Worm (Caenorhabditis elegans): ENCODE data around the gene T11B7.5.
A peak's percentile ranks its signal among the peaks of the same experiment; 100 is the strongest.

Gene T11B7.5

DNA sequence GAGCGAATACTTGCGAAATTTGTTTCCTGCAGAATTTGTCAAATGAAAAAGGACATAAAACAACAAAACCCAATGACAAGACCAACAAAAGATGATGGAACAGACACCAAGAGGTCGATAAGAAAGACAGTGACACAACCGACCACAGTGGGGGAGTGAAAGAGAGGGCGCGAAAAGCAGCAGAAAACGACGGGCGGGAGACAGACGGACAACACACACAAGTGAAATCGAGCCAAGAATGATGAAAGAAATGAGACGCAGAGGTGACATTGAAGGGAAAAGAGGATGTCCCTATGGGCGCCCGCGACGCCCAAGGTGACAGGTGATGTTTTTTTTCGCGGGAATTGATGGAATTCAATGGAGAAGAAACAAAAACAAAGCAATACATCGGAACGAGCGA, 10.2 kb upstream of the T11B7.5 start (continued):
- TF ChIP-seq pha-4 (GFP tag; IDR thresholded peaks at IDR 0.05) (peak; percentile 38; the same call in 1 of the 2 replicates), pha-4 (tag; optimal IDR thresholded peaks at IDR 0.05) (peak; percentile 62), nhr-6 (tag; optimal IDR thresholded peaks at IDR 0.05) (no peak), set-16 (GFP tag; IDR thresholded peaks at IDR 0.05) (no peak; the same call in 1 of the 2 replicates), nhr-10 (tag; optimal IDR thresholded peaks at IDR 0.05) (no peak), aha-1 (tag) (peak; percentile 98), F10B5.3 (tag; optimal IDR thresholded peaks at IDR 0.05) (no peak), aly-2 (tag; optimal IDR thresholded peaks at IDR 0.05) (no peak), madf-5 (GFP tag; IDR thresholded peaks at IDR 0.05) (no peak), R02D3.7 (tag; optimal IDR thresholded peaks at IDR 0.05) (no peak), ama-1 (optimal IDR thresholded peaks at IDR 0.05) (no peak), ZK546.5 (tag; optimal IDR thresholded peaks at IDR 0.05) (no peak), F49E8.2 (tag; optimal IDR thresholded peaks at IDR 0.05; ENCODE audit: borderline replicate concordance) (no peak), php-3 (GFP tag; IDR thresholded peaks at IDR 0.05) (0 out of 2 replicates have a peak, but pooled peaks have one; percentile 35), lin-29 (GFP tag; IDR thresholded peaks at IDR 0.05) (no peak), hmg-1.1 (GFP tag; IDR thresholded peaks at IDR 0.05) (peak; percentile 59; the same call in 1 of the 2 replicates), skn-1 (tag; optimal IDR thresholded peaks at IDR 0.05) (no peak), lin-1 (GFP tag; IDR thresholded peaks at IDR 0.05) (peak; percentile 75), ces-1 (GFP tag; optimal IDR thresholded peaks at IDR 0.05) (no peak), dmd-8 (GFP tag; IDR thresholded peaks at IDR 0.05) (no peak), nhr-48 (tag; optimal IDR thresholded peaks at IDR 0.05) (peak; percentile 35), zip-2 (tag; optimal IDR thresholded peaks at IDR 0.05) (no peak), zag-1 (tag; optimal IDR thresholded peaks at IDR 0.05) (no peak), T20F7.1 (GFP tag; optimal IDR thresholded peaks at IDR 0.05) (peak; percentile 79), ceh-28 (tag; optimal IDR thresholded peaks at IDR 0.05) (no peak), duxl-1 (tag; optimal IDR thresholded peaks at IDR 0.05; ENCODE audit: poor library complexity) (no peak), F26F4.8 (GFP tag; conservative IDR thresholded peaks at IDR 0.05) (no peak), ceh-32 (tag; optimal IDR thresholded peaks at IDR 0.05; ENCODE audit: poor library complexity) (no peak), daf-8 (GFP tag; IDR thresholded peaks at IDR 0.05) (no peak), rbr-2 (tag; optimal IDR thresholded peaks at IDR 0.05) (peak; percentile 46), Y5F2A.4 (GFP tag; optimal IDR thresholded peaks at IDR 0.05) (no peak), madf-9 (GFP tag; conservative IDR thresholded peaks at IDR 0.05) (no peak)

DNA sequence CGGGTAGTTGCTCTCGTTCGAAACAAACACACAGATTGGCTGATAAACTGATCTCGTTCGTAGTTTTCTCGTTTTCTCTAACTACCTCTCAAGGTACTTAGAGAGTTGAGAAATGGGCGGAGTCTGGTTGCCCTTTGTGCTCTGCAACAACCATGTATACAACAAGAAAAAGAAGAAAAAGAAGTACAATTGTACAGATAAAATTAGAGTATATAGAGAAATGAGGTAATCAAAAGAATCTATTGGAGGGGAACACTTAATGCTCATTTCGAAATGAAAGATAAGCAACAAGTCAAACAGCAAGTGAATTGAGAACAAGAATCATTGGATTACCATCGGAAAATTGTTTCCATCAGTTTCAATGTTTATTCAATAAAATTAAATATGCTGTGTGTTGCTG, 9.5 kb upstream of the T11B7.5 start, which contains the start of gene C09G9.1:
TSS of gene C09G9.1 (minus strand) at position 143 of the 400 bp plus-strand sequence.
- TF ChIP-seq unc-62 (GFP tag; optimal IDR thresholded peaks at IDR 0.05 in 1 of 2) (peak in 1 of 2 experiments; percentile 51), unc-62 (tag; optimal IDR thresholded peaks at IDR 0.05) (no peak), Y105C5A.15 (GFP tag; IDR thresholded peaks at IDR 0.05) (no peak), nhr-28 (tag; optimal IDR thresholded peaks at IDR 0.05) (peak; percentile 51), pqm-1 (tag; optimal IDR thresholded peaks at IDR 0.05) (peak; percentile 67), hlh-30 (tag; optimal IDR thresholded peaks at IDR 0.05; ENCODE audit: insufficient read depth) (no peak), skn-1 (tag; optimal IDR thresholded peaks at IDR 0.05) (no peak), lsy-2 (tag; optimal IDR thresholded peaks at IDR 0.05) (no peak), daf-16 (GFP tag; optimal IDR thresholded peaks at IDR 0.05) (no peak), daf-16 (tag; optimal IDR thresholded peaks at IDR 0.05) (peak; percentile 23), set-16 (GFP tag; IDR thresholded peaks at IDR 0.05) (no peak), dve-1 (tag; optimal IDR thresholded peaks at IDR 0.05; ENCODE audit: insufficient read depth) (peak; percentile 40)
